Worm (Caenorhabditis elegans) whole organism, midembryonic: ENCODE results near the gene F48E8.3.

Source experiments
- T22C8.4 ChIP-seq: fragments of 200-800 bp; sonication (Bioruptor generic); IDR thresholded peaks from 2 replicates; pipeline ENCODE4 v1.3.6; 2022; ENCODE audit warnings: missing genetic modification characterization, missing compliant biosample characterization
- flt-1 ChIP-seq: fragments of 200-800 bp; sonication (Bioruptor generic); IDR thresholded peaks from 2 replicates; pipeline ENCODE4 v1.3.6; 2022; ENCODE audit warnings: missing genetic modification characterization, missing compliant biosample characterization
- med-1 ChIP-seq: sonication (generic microtip); optimal IDR thresholded peaks from 2 replicates; lab custom pipeline; 2017; ENCODE audit warnings: missing genetic modification characterization, mild to moderate bottlenecking, missing compliant biosample characterization, antibody characterized with exemption, missing genetic modification reagents; ENCODE audit not compliant: insufficient read depth
- ref-1 ChIP-seq: fragments of 200-800 bp; sonication (Bioruptor generic); conservative IDR thresholded peaks from 2 replicates; pipeline ENCODE4 v1.3.6; 2022; ENCODE audit warnings: missing genetic modification reagents, missing genetic modification characterization, missing compliant biosample characterization

- no peak for TF ChIP-seq ref-1 (GFP tag; lab: Robert Waterston, UW)
- no peak for TF ChIP-seq med-1
- TF ChIP-seq flt-1 (GFP tag; lab: Robert Waterston, UW), result no peak
- TF ChIP-seq T22C8.4 (GFP tag; lab: Robert Waterston, UW), result no peak
Measured at ce11 chrIII:5413680-5414079, 47.5 kb upstream of the F48E8.3 start, which contains the start of gene grl-22.
